Fruit fly (Drosophila melanogaster) whole organism, embryonic: ENCODE data around the gene CG34454.

ENCODE experiments used
- Ada2b ChIP-seq: fragments of 200-800 bp; sonication (Bioruptor generic); IDR thresholded peaks from 2 replicates; pipeline ENCODE4 v1.3.6; 2022; ENCODE audit warnings: missing biosample characterization, missing genetic modification characterization
- Adf1 ChIP-seq: fragments of 200-800 bp; sonication (Bioruptor generic); IDR thresholded peaks from 2 replicates; pipeline ENCODE4 v1.3.6; 2022; ENCODE audit warnings: missing biosample characterization, missing genetic modification characterization
- Atf3 ChIP-seq: fragments of 200-800 bp; sonication (Bioruptor generic); optimal IDR thresholded peaks from 3 replicates; lab custom pipeline; 2016; ENCODE audit warnings: missing biosample characterization, missing genetic modification characterization
- CG11247 ChIP-seq: fragments of 200-800 bp; sonication (Bioruptor generic); IDR thresholded peaks from 2 replicates; pipeline ENCODE4 v1.3.6; 2022; ENCODE audit warnings: missing biosample characterization, missing genetic modification characterization
- CG12299 ChIP-seq: fragments of 200-800 bp; sonication (Bioruptor generic); optimal IDR thresholded peaks from 2 replicates; lab custom pipeline; 2018; ENCODE audit warnings: missing biosample characterization, mild to moderate bottlenecking, missing genetic modification characterization
- CG12659 ChIP-seq: fragments of 200-800 bp; sonication (Bioruptor generic); optimal IDR thresholded peaks from 3 replicates; lab custom pipeline; 2017; ENCODE audit warnings: mild to moderate bottlenecking, missing biosample characterization, missing genetic modification reagents, missing genetic modification characterization
- CG12744 ChIP-seq: fragments of 200-800 bp; sonication (Bioruptor generic); optimal IDR thresholded peaks from 2 replicates; lab custom pipeline; 2016; ENCODE audit warnings: missing biosample characterization, missing genetic modification characterization
- CG12769 ChIP-seq: fragments of 200-800 bp; sonication (Bioruptor generic); optimal IDR thresholded peaks from 2 replicates; lab custom pipeline; 2019; ENCODE audit warnings: missing biosample characterization, mild to moderate bottlenecking, missing genetic modification characterization, moderate library complexity
- CG13424 ChIP-seq: fragments of 200-800 bp; sonication (Bioruptor generic); optimal IDR thresholded peaks from 2 replicates; lab custom pipeline; 2019; ENCODE audit warnings: missing biosample characterization, mild to moderate bottlenecking, missing genetic modification characterization, moderate library complexity
- CG15011 ChIP-seq: fragments of 200-800 bp; sonication (Bioruptor generic); optimal IDR thresholded peaks from 3 replicates; lab custom pipeline; 2018; ENCODE audit warnings: missing biosample characterization, mild to moderate bottlenecking, missing genetic modification characterization
- CG15514 ChIP-seq: fragments of 200-800 bp; sonication (Bioruptor generic); optimal IDR thresholded peaks from 3 replicates; lab custom pipeline; 2017; ENCODE audit warnings: missing biosample characterization, missing genetic modification characterization, mild to moderate bottlenecking, moderate library complexity, missing genetic modification reagents
- CG17186 ChIP-seq: fragments of 200-800 bp; sonication (Bioruptor generic); optimal IDR thresholded peaks from 3 replicates; lab custom pipeline; 2017; ENCODE audit warnings: missing biosample characterization, missing genetic modification reagents, missing genetic modification characterization
- CG17829 ChIP-seq: fragments of 200-800 bp; optimal IDR thresholded peaks from 2 replicates; lab custom pipeline; 2019; ENCODE audit warnings: missing biosample characterization, mild to moderate bottlenecking, missing genetic modification characterization, moderate library complexity
- CG31224 ChIP-seq: fragments of 200-800 bp; sonication (Bioruptor generic); IDR thresholded peaks from 2 replicates; pipeline ENCODE4 v1.3.6; 2022; ENCODE audit warnings: missing biosample characterization, missing genetic modification characterization
- CG31365 ChIP-seq: fragments of 200-800 bp; sonication (Bioruptor generic); optimal IDR thresholded peaks from 2 replicates; lab custom pipeline; 2018; ENCODE audit warnings: missing biosample characterization, mild to moderate bottlenecking, missing genetic modification characterization
- CG4820 ChIP-seq: fragments of 200-800 bp; sonication (Bioruptor generic); optimal IDR thresholded peaks from 3 replicates; lab custom pipeline; 2016; ENCODE audit warnings: missing biosample characterization, missing genetic modification characterization
- CG7271 ChIP-seq: fragments of 200-800 bp; sonication (Bioruptor generic); optimal IDR thresholded peaks from 2 replicates; lab custom pipeline; 2018; ENCODE audit warnings: missing biosample characterization, mild to moderate bottlenecking, missing genetic modification characterization, moderate library complexity
- CG7987 ChIP-seq: fragments of 200-800 bp; sonication (Bioruptor generic); optimal IDR thresholded peaks from 2 replicates; lab custom pipeline; 2018; ENCODE audit warnings: missing biosample characterization, mild to moderate bottlenecking, missing genetic modification characterization, moderate library complexity
- CG8478 ChIP-seq: fragments of >200 bp; optimal IDR thresholded peaks from 2 replicates; lab custom pipeline; 2018
- CG8944 ChIP-seq: fragments of 200-800 bp; sonication (Bioruptor generic); optimal IDR thresholded peaks from 3 replicates; lab custom pipeline; 2016; ENCODE audit warnings: missing biosample characterization, missing genetic modification characterization
- CG9876 ChIP-seq: fragments of 200-800 bp; sonication (Bioruptor generic); optimal IDR thresholded peaks from 2 replicates; lab custom pipeline; 2016; ENCODE audit warnings: missing biosample characterization, missing genetic modification characterization
- CHES-1-like ChIP-seq: fragments of 200-800 bp; sonication (Bioruptor generic); optimal IDR thresholded peaks from 2 replicates; lab custom pipeline; 2016; ENCODE audit warnings: missing biosample characterization, missing genetic modification characterization
- Dad ChIP-seq: fragments of 200-800 bp; sonication (Bioruptor generic); optimal IDR thresholded peaks from 3 replicates; lab custom pipeline; 2016; ENCODE audit warnings: missing biosample characterization, missing genetic modification characterization
- E2f1 ChIP-seq: fragments of 200-800 bp; sonication (Bioruptor generic); IDR thresholded peaks from 2 replicates; pipeline ENCODE4 v1.3.6; 2022; ENCODE audit warnings: missing biosample characterization, missing genetic modification characterization
- HLH3B ChIP-seq: fragments of 200-800 bp; sonication (Bioruptor generic); IDR thresholded peaks from 2 replicates; pipeline ENCODE4 v1.3.6; 2022; ENCODE audit warnings: missing biosample characterization, missing genetic modification characterization
- Hr78 ChIP-seq, 2 experiments: fragments of 200-800 bp in 1 of 2; fragments of >200 bp in 1 of 2; sonication (Bioruptor generic) in 1 of 2; optimal IDR thresholded peaks; 2 replicates each; lab custom pipeline; 2017 to 2019; ENCODE audit warnings: missing biosample characterization in 2 of 2, missing genetic modification characterization in 2 of 2, mild to moderate bottlenecking in 1 of 2, moderate library complexity in 1 of 2
- Jarid2 ChIP-seq: fragments of 200-800 bp; sonication (Bioruptor generic); optimal IDR thresholded peaks from 3 replicates; lab custom pipeline; 2017; ENCODE audit warnings: mild to moderate bottlenecking, missing biosample characterization, missing genetic modification reagents, missing genetic modification characterization
- Med ChIP-seq: fragments of 200-800 bp; sonication (Bioruptor generic); peaks from one replicate; lab custom pipeline; 2016; ENCODE audit warnings: missing biosample characterization, missing genetic modification characterization, mild to moderate bottlenecking, inconsistent platforms, moderate library complexity
- amos ChIP-seq: fragments of 200-800 bp; sonication (Bioruptor generic); IDR thresholded peaks from 2 replicates; pipeline ENCODE4 v1.3.6; 2022; ENCODE audit warnings: missing biosample characterization, missing genetic modification characterization; ENCODE audit not compliant: partially characterized antibody
- btn ChIP-seq: fragments of 200-800 bp; sonication (Bioruptor generic); optimal IDR thresholded peaks from 2 replicates; lab custom pipeline; 2016; ENCODE audit warnings: missing biosample characterization, missing genetic modification characterization
- caup ChIP-seq: fragments of 200-800 bp; sonication (Bioruptor generic); optimal IDR thresholded peaks from 3 replicates; lab custom pipeline; 2017; ENCODE audit warnings: missing biosample characterization, mild to moderate bottlenecking, missing genetic modification characterization, moderate library complexity; ENCODE audit not compliant: severe bottlenecking
- chn ChIP-seq: fragments of 200-800 bp; sonication (Bioruptor generic); optimal IDR thresholded peaks from 2 replicates; lab custom pipeline; 2016; ENCODE audit warnings: missing biosample characterization, missing genetic modification characterization
- croc ChIP-seq: fragments of 200-800 bp; sonication (Bioruptor generic); conservative IDR thresholded peaks from 3 replicates; pipeline ENCODE4 v1.3.6; 2022; ENCODE audit warnings: missing biosample characterization, missing genetic modification characterization
- dm ChIP-seq: fragments of 200-800 bp; sonication (Bioruptor generic); optimal IDR thresholded peaks from 3 replicates; lab custom pipeline; 2016; ENCODE audit warnings: missing biosample characterization, missing genetic modification characterization
- ewg ChIP-seq: fragments of 200-800 bp; sonication (Bioruptor generic); optimal IDR thresholded peaks from 3 replicates; lab custom pipeline; 2017; ENCODE audit warnings: mild to moderate bottlenecking, missing biosample characterization, missing genetic modification reagents, missing genetic modification characterization
- gem ChIP-seq: fragments of 200-800 bp; sonication (Bioruptor generic); optimal IDR thresholded peaks from 2 replicates; lab custom pipeline; 2019; ENCODE audit warnings: missing biosample characterization, mild to moderate bottlenecking, missing genetic modification characterization, moderate library complexity
- grn ChIP-seq: fragments of 200-800 bp; sonication (Bioruptor generic); optimal IDR thresholded peaks from 3 replicates; lab custom pipeline; 2017; ENCODE audit warnings: missing biosample characterization, missing genetic modification characterization
- hkb ChIP-seq, 2 experiments: fragments of 200-800 bp in 1 of 2; fragments of >200 bp in 1 of 2; sonication (Bioruptor generic) in 1 of 2; IDR thresholded peaks in 1 of 2; optimal IDR thresholded peaks in 1 of 2; 2 replicates each; pipeline versions ENCODE4 v1.3.6 to Lab custom; 2017 to 2022; ENCODE audit warnings: missing biosample characterization in 1 of 2, missing genetic modification characterization in 1 of 2
- inv ChIP-seq: fragments of 200-800 bp; sonication (Bioruptor generic); IDR thresholded peaks from 2 replicates; pipeline ENCODE4 v1.3.6; 2022; ENCODE audit warnings: missing biosample characterization, missing genetic modification characterization; ENCODE audit not compliant: partially characterized antibody
- lab ChIP-seq: fragments of 200-800 bp; sonication (Bioruptor generic); optimal IDR thresholded peaks from 3 replicates; lab custom pipeline; 2017; ENCODE audit warnings: missing biosample characterization, missing genetic modification characterization, mild to moderate bottlenecking, moderate library complexity, missing genetic modification reagents
- nerfin-2 ChIP-seq: fragments of 200-800 bp; sonication (Bioruptor generic); IDR thresholded peaks from 2 replicates; pipeline ENCODE4 v1.3.6; 2022; ENCODE audit warnings: missing biosample characterization, missing genetic modification characterization; ENCODE audit not compliant: partially characterized antibody
- nom ChIP-seq: fragments of 200-800 bp; sonication (Bioruptor generic); optimal IDR thresholded peaks from 2 replicates; lab custom pipeline; 2017; ENCODE audit warnings: missing biosample characterization, missing genetic modification characterization, mild to moderate bottlenecking, moderate library complexity, missing genetic modification reagents
- odd ChIP-seq: fragments of 200-800 bp; sonication (Bioruptor generic); optimal IDR thresholded peaks from 2 replicates; lab custom pipeline; 2017; ENCODE audit warnings: missing biosample characterization, mild to moderate bottlenecking, missing genetic modification characterization
- sug ChIP-seq: fragments of 200-800 bp; optimal IDR thresholded peaks from 2 replicates; lab custom pipeline; 2019; ENCODE audit warnings: missing biosample characterization, mild to moderate bottlenecking, missing genetic modification characterization, moderate library complexity
- vvl ChIP-seq: fragments of 200-800 bp; sonication (Bioruptor generic); IDR thresholded peaks from 2 replicates; pipeline ENCODE4 v1.3.6; 2022; ENCODE audit warnings: missing biosample characterization, missing genetic modification characterization
- wek ChIP-seq: fragments of 200-800 bp; sonication (Bioruptor generic); optimal IDR thresholded peaks from 3 replicates; lab custom pipeline; 2018; ENCODE audit warnings: missing biosample characterization, mild to moderate bottlenecking, missing genetic modification characterization, moderate library complexity
- zfh1 ChIP-seq: fragments of 200-800 bp; sonication (Bioruptor generic); IDR thresholded peaks from 3 replicates; pipeline ENCODE4 v1.3.6; 2022; ENCODE audit warnings: missing biosample characterization, missing genetic modification characterization

The CG34454 gene

DNA sequence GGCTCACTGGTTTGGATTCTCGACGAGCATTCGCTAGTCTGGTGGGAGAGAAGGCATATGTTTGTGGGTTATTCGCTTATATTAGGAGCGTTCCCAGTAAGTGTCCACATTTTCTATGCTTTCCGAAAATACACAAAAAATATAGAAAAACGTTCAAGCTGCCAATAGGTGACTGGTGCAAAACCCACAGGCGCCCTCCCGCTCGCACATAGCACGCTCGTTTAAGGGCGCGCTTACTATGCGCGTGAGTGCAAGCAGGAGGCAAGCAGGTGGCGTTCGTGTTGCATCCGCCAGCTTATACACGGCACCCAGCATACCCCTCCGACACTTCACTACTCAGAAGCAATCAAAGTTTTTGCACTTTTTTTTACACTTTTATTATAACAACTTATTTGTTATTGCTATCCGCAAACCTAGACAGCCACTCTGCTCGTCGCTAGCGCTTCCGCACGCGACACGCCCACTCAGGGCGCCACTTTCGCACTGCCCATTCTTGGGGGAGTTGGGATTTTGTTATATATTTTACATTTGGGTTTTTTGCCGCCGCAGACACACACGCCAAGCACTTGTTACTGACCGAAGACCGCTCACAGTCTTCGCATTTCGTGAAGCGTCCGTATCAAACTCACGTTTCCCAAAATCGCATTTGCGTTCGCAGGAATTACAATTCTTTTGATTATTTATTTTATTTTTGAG, 33.0 kb downstream of the CG34454 start (continued):
- TF ChIP-seq CG12299, result peak; percentile 13
- TF ChIP-seq CHES-1-like (GFP tag; lab: Kevin White, UChicago), result peak; percentile 80
- TF ChIP-seq HLH3B (GFP tag; lab: Robert Waterston, UW), result peak; percentile 34; the same call in 1 of the 2 replicates
- TF ChIP-seq CG8478, result peak; percentile 91
- peak; percentile 42 for TF ChIP-seq Adf1 (GFP tag; lab: Robert Waterston, UW)
- TF ChIP-seq croc (GFP tag; lab: Robert Waterston, UW), result peak; percentile 20; the same call in 1 of the 3 replicates
- peak; percentile 41; the same call in 1 of the 2 replicates for TF ChIP-seq inv (GFP tag; lab: Robert Waterston, UW)
- no peak for TF ChIP-seq CG11247
- TF ChIP-seq CG12744 (GFP tag; lab: Kevin White, UChicago), result no peak
- peak; percentile 63 for TF ChIP-seq ewg (GFP tag; lab: Kevin White, UChicago)
- no peak for TF ChIP-seq odd
- TF ChIP-seq chn (GFP tag; lab: Kevin White, UChicago), result peak; percentile 84
- no peak for TF ChIP-seq CG8944 (GFP tag; lab: Kevin White, UChicago)
- no peak for TF ChIP-seq btn (GFP tag; lab: Kevin White, UChicago)
- peak; percentile 30 for TF ChIP-seq CG9876 (GFP tag; lab: Kevin White, UChicago)
- peak; percentile 40; the same call in 1 of the 2 replicates for TF ChIP-seq CG31224 (GFP tag; lab: Robert Waterston, UW)
- TF ChIP-seq CG31365 (tag; lab: Kevin White, UChicago), result peak; percentile 70
- no peak for TF ChIP-seq lab (GFP tag; lab: Kevin White, UChicago)
- TF ChIP-seq Ada2b (GFP tag; lab: Robert Waterston, UW), result peak; percentile 21; the same call in 1 of the 2 replicates
- TF ChIP-seq amos (GFP tag; lab: Robert Waterston, UW), result peak; percentile 64
- TF ChIP-seq hkb (optimal IDR thresholded peaks at IDR 0.05; lab: Kevin White, UChicago), result no peak
- TF ChIP-seq hkb (GFP tag; IDR thresholded peaks at IDR 0.05; lab: Robert Waterston, UW), result 0 out of 2 replicates have a peak, but pooled peaks have one; percentile 33
- TF ChIP-seq vvl (GFP tag; lab: Robert Waterston, UW), result peak; percentile 56
- TF ChIP-seq caup (GFP tag; lab: Kevin White, UChicago), result no peak
- peak; percentile 93 for TF ChIP-seq CG12659
- 0 out of 3 replicates have a peak, but pooled peaks have one; percentile 13 for TF ChIP-seq zfh1 (GFP tag; lab: Robert Waterston, UW)
- no peak for TF ChIP-seq Jarid2 (GFP tag; lab: Kevin White, UChicago)
- TF ChIP-seq CG4820, result peak; percentile 7
- no peak for TF ChIP-seq wek
- no peak for TF ChIP-seq CG12769 (tag; lab: Kevin White, UChicago)
- TF ChIP-seq CG15011 (GFP tag; lab: Kevin White, UChicago), result no peak
- peak; percentile 13 for TF ChIP-seq CG7987
- TF ChIP-seq CG17186 (GFP tag; lab: Kevin White, UChicago), result peak; percentile 7
- TF ChIP-seq sug (tag; lab: Kevin White, UChicago), result no peak
- no peak for TF ChIP-seq Hr78 (GFP tag; optimal IDR thresholded peaks at IDR 0.05; lab: Kevin White, UChicago)
- TF ChIP-seq Atf3, result peak; percentile 23
- peak; percentile 57; the same call in 1 of the 2 replicates for TF ChIP-seq E2f1 (GFP tag; lab: Robert Waterston, UW)
- TF ChIP-seq CG17829 (tag; lab: Kevin White, UChicago), result peak; percentile 25
- no peak for TF ChIP-seq grn
- peak; percentile 39 for TF ChIP-seq CG13424
- no peak for TF ChIP-seq gem
- peak; percentile 42 for TF ChIP-seq Dad (GFP tag; lab: Kevin White, UChicago)
- peak; percentile 27; the same call in 1 of the 2 replicates for TF ChIP-seq nerfin-2 (GFP tag; lab: Robert Waterston, UW)
- TF ChIP-seq nom (GFP tag; lab: Kevin White, UChicago), result no peak
- TF ChIP-seq CG7271 (tag; lab: Kevin White, UChicago), result no peak
- TF ChIP-seq dm (GFP tag; lab: Kevin White, UChicago), result peak; percentile 71
- TF ChIP-seq Med (GFP tag; lab: Kevin White, UChicago), result peak; percentile 93
- peak; percentile 25 for TF ChIP-seq CG15514 (GFP tag; lab: Kevin White, UChicago)
